Worm (Caenorhabditis elegans) whole organism, young adult: Measurements from ENCODE around the gene let-858.
A peak's percentile ranks its signal among the peaks of the same experiment; 100 is the strongest.

Experiments used
- B0019.2 ChIP-seq: fragments of 200-800 bp; sonication (Bioruptor generic); conservative IDR thresholded peaks from 2 replicates; pipeline ENCODE4 v1.3.6; 2022; ENCODE audit warnings: missing genetic modification reagents, missing genetic modification characterization, missing compliant biosample characterization
- B0261.1 ChIP-seq: sonication (generic microtip); optimal IDR thresholded peaks from 2 replicates; lab custom pipeline; 2016; ENCODE audit warnings: mild to moderate bottlenecking, missing genetic modification characterization, moderate library complexity, missing compliant biosample characterization
- C06A6.2 ChIP-seq: fragments of 200-800 bp; sonication (Bioruptor generic); conservative IDR thresholded peaks from 2 replicates; pipeline ENCODE4 v1.3.6; 2022; ENCODE audit warnings: missing genetic modification characterization, missing compliant biosample characterization
- F10E7.11 ChIP-seq: sonication (generic microtip); optimal IDR thresholded peaks from 2 replicates; lab custom pipeline; 2017; ENCODE audit warnings: mild to moderate bottlenecking, missing genetic modification characterization, moderate library complexity, missing compliant biosample characterization
- F33H1.4 ChIP-seq: fragments of 200-800 bp; sonication (Bioruptor generic); IDR thresholded peaks from 2 replicates; pipeline ENCODE4 v1.3.6; 2022; ENCODE audit warnings: missing genetic modification reagents, missing genetic modification characterization, missing compliant biosample characterization
- F55B11.4 ChIP-seq: sonication (generic microtip); optimal IDR thresholded peaks from 2 replicates; lab custom pipeline; 2016; ENCODE audit warnings: missing compliant biosample characterization, missing genetic modification characterization, borderline replicate concordance; ENCODE audit not compliant: insufficient read depth
- Y56A3A.18 ChIP-seq: fragments of 200-800 bp; sonication (Bioruptor generic); IDR thresholded peaks from 2 replicates; pipeline ENCODE4 v1.3.6; 2022; ENCODE audit warnings: missing genetic modification reagents, missing genetic modification characterization, missing compliant biosample characterization
- Y79H2A.3 ChIP-seq: fragments of 200-800 bp; sonication (Bioruptor generic); conservative IDR thresholded peaks from 2 replicates; pipeline ENCODE4 v1.3.6; 2022; ENCODE audit warnings: missing genetic modification reagents, missing genetic modification characterization, missing compliant biosample characterization
- Y95B8A.8 ChIP-seq: fragments of 200-800 bp; sonication (Bioruptor generic); IDR thresholded peaks from 2 replicates; pipeline ENCODE4 v1.3.6; 2022; ENCODE audit warnings: missing genetic modification reagents, missing genetic modification characterization, missing compliant biosample characterization
- ama-1 ChIP-seq, 3 experiments: fragments of 150-350 bp in 1 of 3; sonication (generic microtip) in 2 of 3; optimal IDR thresholded peaks; 2 replicates each; lab custom pipeline; 2014 to 2018; ENCODE audit warnings: missing biosample characterization in 2 of 3, missing genetic modification characterization in 2 of 3, missing genetic modification reagents in 2 of 3
- aptf-2 ChIP-seq: fragments of 200-800 bp; sonication (Bioruptor generic); conservative IDR thresholded peaks from 2 replicates; pipeline ENCODE4 v1.3.6; 2022; ENCODE audit warnings: missing genetic modification reagents, missing genetic modification characterization, missing compliant biosample characterization
- atf-7 ChIP-seq: sonication (generic microtip); optimal IDR thresholded peaks from 2 replicates; lab custom pipeline; 2017; ENCODE audit warnings: mild to moderate bottlenecking, missing genetic modification characterization, missing compliant biosample characterization
- cebp-1 ChIP-seq, 2 experiments: fragments of 200-800 bp in 1 of 2; sonication (Bioruptor generic) in 1 of 2; sonication (generic microtip) in 1 of 2; IDR thresholded peaks in 1 of 2; optimal IDR thresholded peaks in 1 of 2; 2 replicates each; pipeline versions ENCODE4 v1.3.6 to Lab custom; 2017 to 2022; ENCODE audit warnings: missing compliant biosample characterization in 2 of 2, missing genetic modification characterization in 2 of 2, mild to moderate bottlenecking in 1 of 2, missing genetic modification reagents in 1 of 2, moderate library complexity in 1 of 2
- ceh-100 ChIP-seq: fragments of 200-800 bp; sonication (Bioruptor generic); IDR thresholded peaks from 2 replicates; pipeline ENCODE4 v1.3.6; 2022; ENCODE audit warnings: missing genetic modification reagents, missing genetic modification characterization, missing compliant biosample characterization
- ceh-79 ChIP-seq: sonication (generic microtip); optimal IDR thresholded peaks from 2 replicates; lab custom pipeline; 2017; ENCODE audit warnings: mild to moderate bottlenecking, missing genetic modification characterization, missing compliant biosample characterization
- ceh-91 ChIP-seq: fragments of 200-800 bp; sonication (Bioruptor generic); IDR thresholded peaks from 2 replicates; pipeline ENCODE4 v1.3.6; 2022; ENCODE audit warnings: missing genetic modification reagents, missing genetic modification characterization, missing compliant biosample characterization
- hlh-26 ChIP-seq: fragments of 200-800 bp; sonication (Bioruptor generic); conservative IDR thresholded peaks from 2 replicates; pipeline ENCODE4 v1.3.6; 2022; ENCODE audit warnings: missing genetic modification reagents, missing genetic modification characterization, missing compliant biosample characterization
- hrde-1 ChIP-seq: sonication (generic microtip); optimal IDR thresholded peaks from 2 replicates; lab custom pipeline; 2016; ENCODE audit warnings: missing genetic modification characterization, mild to moderate bottlenecking, missing compliant biosample characterization, moderate library complexity, missing genotype, missing genetic modification reagents, borderline replicate concordance
- lin-40 ChIP-seq: sonication (generic microtip); optimal IDR thresholded peaks from 2 replicates; lab custom pipeline; 2016; ENCODE audit warnings: missing genetic modification characterization, mild to moderate bottlenecking, missing compliant biosample characterization, missing genotype, missing genetic modification reagents
- lir-1 ChIP-seq: fragments of 200-800 bp; sonication (Bioruptor generic); conservative IDR thresholded peaks from 2 replicates; pipeline ENCODE4 v1.3.6; 2022; ENCODE audit warnings: missing genetic modification reagents, missing genetic modification characterization, missing compliant biosample characterization
- lsy-27 ChIP-seq: sonication (generic microtip); optimal IDR thresholded peaks from 2 replicates; lab custom pipeline; 2017; ENCODE audit warnings: missing genetic modification characterization, mild to moderate bottlenecking, missing compliant biosample characterization, antibody characterized with exemption, missing genotype, borderline replicate concordance; ENCODE audit not compliant: insufficient read depth
- madf-8 ChIP-seq: fragments of 200-800 bp; sonication (Bioruptor generic); conservative IDR thresholded peaks from 2 replicates; pipeline ENCODE4 v1.3.6; 2022; ENCODE audit warnings: missing genetic modification reagents, missing genetic modification characterization, missing compliant biosample characterization
- mcd-1 ChIP-seq: fragments of 200-800 bp; sonication (Bioruptor generic); IDR thresholded peaks from 2 replicates; pipeline ENCODE4 v1.3.6; 2022; ENCODE audit warnings: missing genetic modification reagents, missing genetic modification characterization, missing compliant biosample characterization
- mxl-1 ChIP-seq: sonication (generic microtip); optimal IDR thresholded peaks from 2 replicates; lab custom pipeline; 2016; ENCODE audit warnings: missing genetic modification characterization, missing compliant biosample characterization
- nfya-1 ChIP-seq: sonication (generic microtip); optimal IDR thresholded peaks from 2 replicates; lab custom pipeline; 2017; ENCODE audit warnings: antibody characterized with exemption, missing compliant biosample characterization, missing genetic modification characterization, borderline replicate concordance; ENCODE audit not compliant: insufficient read depth
- nfyb-1 ChIP-seq: fragments of 200-800 bp; sonication (Bioruptor generic); IDR thresholded peaks from 2 replicates; pipeline ENCODE4 v1.3.6; 2022; ENCODE audit warnings: missing genetic modification reagents, missing genetic modification characterization, missing compliant biosample characterization
- nhr-27 ChIP-seq: fragments of 200-800 bp; sonication (Bioruptor generic); optimal IDR thresholded peaks from 2 replicates; lab custom pipeline; 2018; ENCODE audit warnings: mild to moderate bottlenecking, missing genetic modification characterization, moderate library complexity, missing compliant biosample characterization
- pbrm-1 ChIP-seq: fragments of 200-800 bp; sonication (Bioruptor generic); IDR thresholded peaks from 2 replicates; pipeline ENCODE4 v1.3.6; 2022; ENCODE audit warnings: missing genetic modification reagents, missing genetic modification characterization, missing compliant biosample characterization
- repo-1 ChIP-seq: sonication (generic microtip); optimal IDR thresholded peaks from 2 replicates; lab custom pipeline; 2017; ENCODE audit warnings: mild to moderate bottlenecking, missing genetic modification characterization, missing compliant biosample characterization
- sea-2 ChIP-seq: fragments of 200-800 bp; sonication (Bioruptor generic); IDR thresholded peaks from 2 replicates; pipeline ENCODE4 v1.3.6; 2022; ENCODE audit warnings: missing genetic modification characterization, missing compliant biosample characterization
- snpc-4 ChIP-seq, 5 experiments: fragments of 150-350 bp in 1 of 5; sonication (generic microtip) in 4 of 5; optimal IDR thresholded peaks; 2 replicates each; lab custom pipeline; 2014 to 2018; ENCODE audit warnings: missing genetic modification characterization in 5 of 5, missing biosample characterization in 3 of 5, antibody characterized with exemption in 2 of 5, mild to moderate bottlenecking in 2 of 5, missing compliant biosample characterization in 2 of 5, missing genotype in 2 of 5, moderate library complexity in 2 of 5, missing genetic modification reagents in 1 of 5
- sptf-2 ChIP-seq: fragments of 200-800 bp; sonication (Bioruptor generic); optimal IDR thresholded peaks from 2 replicates; lab custom pipeline; 2018; ENCODE audit warnings: mild to moderate bottlenecking, missing genetic modification characterization, missing compliant biosample characterization
- xnd-1 ChIP-seq: sonication (generic microtip); optimal IDR thresholded peaks from 2 replicates; lab custom pipeline; 2016; ENCODE audit warnings: missing genotype, missing genetic modification reagents, missing genetic modification characterization, missing compliant biosample characterization
- zfh-2 ChIP-seq: fragments of 200-800 bp; sonication (Bioruptor generic); conservative IDR thresholded peaks from 2 replicates; pipeline ENCODE4 v1.3.6; 2022; ENCODE audit warnings: missing genetic modification reagents, missing genetic modification characterization, missing compliant biosample characterization
- zim-3 ChIP-seq: sonication (generic microtip); optimal IDR thresholded peaks from 2 replicates; lab custom pipeline; 2017; ENCODE audit warnings: mild to moderate bottlenecking, missing genetic modification characterization, moderate library complexity, missing compliant biosample characterization

The let-858 gene

ce11 chrII:10990592-10990991 is 31.6 kb upstream of the let-858 start:
- TF ChIP-seq lsy-27: no peak
- no peak for TF ChIP-seq pbrm-1 (GFP tag; lab: Robert Waterston, UW)
- no peak for TF ChIP-seq ceh-91 (GFP tag; lab: Robert Waterston, UW)
- no peak for TF ChIP-seq atf-7 (tag; lab: Kevin White, UChicago)
- no peak for TF ChIP-seq ceh-100
- TF ChIP-seq ama-1 (optimal IDR thresholded peaks at IDR 0.05; lab: Kevin White, UChicago): no peak
- TF ChIP-seq ama-1 (GFP tag; optimal IDR thresholded peaks at IDR 0.05; lab: Kevin White, UChicago): no peak
- no peak for TF ChIP-seq lir-1 (GFP tag; lab: Robert Waterston, UW)
- TF ChIP-seq zim-3: no peak
- no peak for TF ChIP-seq C06A6.2 (GFP tag; lab: Robert Waterston, UW)
- no peak for TF ChIP-seq lin-40 (tag; lab: Kevin White, UChicago)
- no peak for TF ChIP-seq ceh-79 (tag; lab: Kevin White, UChicago)

DNA sequence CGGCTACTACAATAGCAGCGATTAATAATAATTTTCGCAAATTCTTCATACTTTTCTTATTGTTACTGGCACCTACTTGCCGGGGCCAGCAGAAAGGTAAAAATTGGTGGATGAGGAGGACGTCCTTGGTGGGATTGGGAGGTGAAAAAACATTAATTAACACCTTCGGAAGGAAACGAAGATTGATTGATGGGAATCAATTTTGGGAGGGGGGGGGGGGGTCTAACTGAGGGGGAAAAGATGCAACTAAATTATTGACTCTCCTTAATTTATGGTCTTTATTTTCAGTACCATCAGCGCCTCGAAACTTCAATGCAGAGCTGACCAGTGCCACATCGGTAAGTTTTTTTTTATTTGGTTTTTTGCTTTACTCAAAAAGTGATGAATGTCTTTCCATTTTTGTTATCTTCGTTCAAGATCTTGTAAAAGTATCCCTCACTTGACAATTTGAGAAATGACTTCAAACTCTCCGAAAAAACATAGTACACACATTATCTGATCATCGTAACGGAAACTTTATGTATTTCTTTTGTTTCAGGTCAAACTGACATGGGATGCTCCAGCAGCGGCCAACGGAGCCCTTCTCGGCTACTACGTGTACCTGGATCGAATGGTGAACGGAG is 28.5 kb upstream of the let-858 start:
- no peak for TF ChIP-seq nfyb-1
- TF ChIP-seq Y79H2A.3: no peak
- TF ChIP-seq xnd-1: no peak
- TF ChIP-seq repo-1 (tag; lab: Kevin White, UChicago): no peak
- TF ChIP-seq mcd-1 (GFP tag; lab: Robert Waterston, UW): no peak
- no peak for TF ChIP-seq hlh-26 (GFP tag; lab: Robert Waterston, UW)
- no peak for TF ChIP-seq lir-1 (GFP tag; lab: Robert Waterston, UW)
- TF ChIP-seq sptf-2 (GFP tag; lab: Kevin White, UChicago): no peak
- TF ChIP-seq zfh-2 (GFP tag; lab: Robert Waterston, UW): no peak
- no peak for TF ChIP-seq lsy-27
- TF ChIP-seq aptf-2 (GFP tag; lab: Robert Waterston, UW): no peak
- no peak for TF ChIP-seq cebp-1 (GFP tag; IDR thresholded peaks at IDR 0.05; lab: Robert Waterston, UW)
- no peak for TF ChIP-seq cebp-1 (tag; optimal IDR thresholded peaks at IDR 0.05; lab: Kevin White, UChicago)

- TF ChIP-seq hrde-1 (tag; lab: Kevin White, UChicago): no peak
- no peak for TF ChIP-seq Y95B8A.8 (GFP tag; lab: Robert Waterston, UW)
- TF ChIP-seq F55B11.4 (tag; lab: Kevin White, UChicago): no peak
- TF ChIP-seq nfya-1 (tag; lab: Kevin White, UChicago): no peak
- TF ChIP-seq lsy-27: no peak
- TF ChIP-seq nhr-27 (tag; lab: Kevin White, UChicago): no peak
- no peak for TF ChIP-seq F33H1.4 (GFP tag; lab: Robert Waterston, UW)
- no peak for TF ChIP-seq Y79H2A.3
- TF ChIP-seq sea-2 (GFP tag; lab: Robert Waterston, UW): no peak
- no peak for TF ChIP-seq madf-8 (GFP tag; lab: Robert Waterston, UW)
- no peak for TF ChIP-seq mxl-1 (tag; lab: Kevin White, UChicago)
These were observed 26.6 kb upstream of the let-858 start for ce11 chrII:10995600-10995999.

DNA sequence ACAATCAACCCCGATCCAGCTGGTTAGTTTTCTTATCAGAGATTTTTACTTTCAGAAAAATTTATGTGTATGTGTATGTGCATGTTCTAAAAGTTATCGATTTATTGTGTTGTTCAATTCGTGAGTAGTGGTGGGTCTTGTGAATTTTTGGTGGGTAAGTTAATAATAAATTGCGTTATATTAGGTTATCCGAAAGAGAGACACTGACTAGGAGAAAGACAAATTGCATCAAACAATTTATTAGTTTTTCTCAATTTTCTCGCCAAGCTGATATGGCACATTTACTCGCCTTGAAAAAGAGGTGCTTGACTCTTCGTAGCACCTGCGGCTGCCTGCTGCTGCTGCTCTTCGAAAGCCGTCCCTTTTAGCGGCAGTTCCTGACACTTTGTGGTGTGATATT is 23.1 kb upstream of the let-858 start:
- no peak for TF ChIP-seq snpc-4 (GFP tag; optimal IDR thresholded peaks at IDR 0.05; lab: Kevin White, UChicago)
- no peak for TF ChIP-seq snpc-4 (tag; optimal IDR thresholded peaks at IDR 0.05; lab: Kevin White, UChicago)
- TF ChIP-seq B0019.2: no peak
- TF ChIP-seq F33H1.4 (GFP tag; lab: Robert Waterston, UW): no peak
- TF ChIP-seq atf-7 (tag; lab: Kevin White, UChicago): no peak
- no peak for TF ChIP-seq F10E7.11
- 0 out of 2 replicates have a peak, but pooled peaks have one; percentile 9 for TF ChIP-seq mcd-1 (GFP tag; lab: Robert Waterston, UW)
- no peak for TF ChIP-seq Y56A3A.18
- TF ChIP-seq B0261.1 (tag; lab: Kevin White, UChicago): no peak
- TF ChIP-seq Y79H2A.3: no peak
